Fruit fly (Drosophila melanogaster): ENCODE results near the gene CG2961.

DNA sequence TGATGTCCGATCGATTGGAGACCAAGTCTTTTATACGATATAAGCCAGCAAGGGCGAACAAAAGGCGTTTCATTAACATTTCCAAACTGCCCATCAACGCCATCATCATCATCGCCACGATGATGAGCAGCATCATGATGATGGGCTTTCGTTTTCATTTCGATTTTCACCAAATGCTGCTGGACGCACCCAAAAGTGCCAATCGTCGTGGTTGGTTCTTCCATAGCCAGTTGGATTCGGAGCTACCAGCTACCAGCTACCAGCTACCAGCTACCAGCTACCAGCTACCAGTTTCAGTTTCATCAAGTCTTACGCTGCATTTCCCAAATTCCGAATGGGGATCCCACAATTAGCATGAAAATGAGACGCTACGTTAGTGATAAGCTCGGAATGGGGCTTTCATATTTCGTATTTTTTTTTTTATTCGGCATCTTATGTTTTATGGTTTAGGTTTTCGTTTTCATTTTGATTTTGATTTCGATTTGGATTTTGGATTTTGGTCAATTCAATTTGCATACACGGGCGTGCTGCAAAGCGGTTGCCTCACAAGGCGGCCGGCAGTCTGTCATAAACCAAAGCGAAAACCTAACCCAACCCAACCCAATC lies 16.1 kb downstream of the CG2961 start, which contains the start of gene CG2962:
- TF ChIP-seq h (optimal IDR thresholded peaks at IDR 0.05) (no peak), Myc (optimal IDR thresholded peaks at IDR 0.05) (no peak), ttk (optimal IDR thresholded peaks at IDR 0.05) (no peak), Sin3A (optimal IDR thresholded peaks at IDR 0.05) (no peak)

All from Kc167 (cell line).